Fruit fly (Drosophila melanogaster) whole organism, embryonic: ENCODE measurements around the gene Naxd.
A peak's percentile ranks its signal among the peaks of the same experiment; 100 is the strongest.

ENCODE experiments used
- Atf3 ChIP-seq: fragments of 200-800 bp; sonication (Bioruptor generic); optimal IDR thresholded peaks from 3 replicates; lab custom pipeline; 2016; ENCODE audit warnings: missing biosample characterization, missing genetic modification characterization
- Atf6 ChIP-seq: fragments of 200-800 bp; sonication (Bioruptor generic); IDR thresholded peaks from 2 replicates; pipeline ENCODE4 v1.3.6; 2022; ENCODE audit warnings: missing biosample characterization, missing genetic modification characterization
- B-H1 ChIP-seq: fragments of 200-800 bp; sonication (Bioruptor generic); IDR thresholded peaks from 3 replicates; pipeline ENCODE4 v1.3.6; 2022; ENCODE audit warnings: missing biosample characterization, missing genetic modification characterization
- CG10274 ChIP-seq: fragments of 200-800 bp; sonication (Bioruptor generic); optimal IDR thresholded peaks from 3 replicates; lab custom pipeline; 2017; ENCODE audit warnings: missing biosample characterization, mild to moderate bottlenecking, missing genetic modification characterization
- CG11085 ChIP-seq: fragments of 200-800 bp; sonication (Bioruptor generic); IDR thresholded peaks from 2 replicates; pipeline ENCODE4 v1.3.6; 2022; ENCODE audit warnings: missing biosample characterization, missing genetic modification characterization
- CG11093 ChIP-seq: fragments of 200-800 bp; sonication (Bioruptor generic); IDR thresholded peaks from 3 replicates; pipeline ENCODE4 v1.3.6; 2022; ENCODE audit warnings: missing biosample characterization, missing genetic modification characterization
- CG11456 ChIP-seq: fragments of 200-800 bp; sonication (Bioruptor generic); IDR thresholded peaks from 3 replicates; pipeline ENCODE4 v1.3.6; 2022; ENCODE audit warnings: missing biosample characterization, missing genetic modification characterization
- CG11696 ChIP-seq: fragments of 200-800 bp; sonication (Bioruptor generic); IDR thresholded peaks from 2 replicates; pipeline ENCODE4 v1.3.6; 2022; ENCODE audit warnings: missing biosample characterization, missing genetic modification characterization
- CG12391 ChIP-seq: fragments of 200-800 bp; sonication (Bioruptor generic); optimal IDR thresholded peaks from 3 replicates; lab custom pipeline; 2018; ENCODE audit warnings: missing biosample characterization, mild to moderate bottlenecking, missing genetic modification characterization, moderate library complexity
- CG1602 ChIP-seq: fragments of 200-800 bp; sonication (Bioruptor generic); optimal IDR thresholded peaks from 3 replicates; lab custom pipeline; 2016; ENCODE audit warnings: missing biosample characterization, missing genetic modification characterization
- CG1647 ChIP-seq: fragments of 200-800 bp; sonication (Bioruptor generic); optimal IDR thresholded peaks from 3 replicates; lab custom pipeline; 2016; ENCODE audit warnings: missing biosample characterization, missing genetic modification characterization
- CG18764 ChIP-seq: fragments of 200-800 bp; sonication (Bioruptor generic); optimal IDR thresholded peaks from 3 replicates; lab custom pipeline; 2016; ENCODE audit warnings: missing biosample characterization, missing genetic modification characterization
- CG2199 ChIP-seq: fragments of 200-800 bp; sonication (Bioruptor generic); IDR thresholded peaks from 3 replicates; pipeline ENCODE4 v1.3.6; 2022; ENCODE audit warnings: missing biosample characterization, missing genetic modification characterization
- CG31365 ChIP-seq: fragments of 200-800 bp; sonication (Bioruptor generic); optimal IDR thresholded peaks from 2 replicates; lab custom pipeline; 2018; ENCODE audit warnings: missing biosample characterization, mild to moderate bottlenecking, missing genetic modification characterization
- CG32532 ChIP-seq: fragments of 200-800 bp; sonication (Bioruptor generic); IDR thresholded peaks from 2 replicates; pipeline ENCODE4 v1.3.6; 2022; ENCODE audit warnings: missing biosample characterization, missing genetic modification characterization
- CG4707 ChIP-seq: fragments of 200-800 bp; sonication (Bioruptor generic); optimal IDR thresholded peaks from 2 replicates; lab custom pipeline; 2018; ENCODE audit warnings: missing biosample characterization, mild to moderate bottlenecking, missing genetic modification characterization, moderate library complexity
- CG6765 ChIP-seq: fragments of 200-800 bp; sonication (Bioruptor generic); optimal IDR thresholded peaks from 3 replicates; lab custom pipeline; 2017; ENCODE audit warnings: missing biosample characterization, mild to moderate bottlenecking, missing genetic modification characterization
- CG6791 ChIP-seq: fragments of 200-800 bp; sonication (Bioruptor generic); IDR thresholded peaks from 3 replicates; pipeline ENCODE4 v1.3.6; 2022; ENCODE audit warnings: missing biosample characterization, missing genetic modification characterization; ENCODE audit not compliant: partially characterized antibody
- CG6854 ChIP-seq: fragments of 200-800 bp; sonication (Bioruptor generic); optimal IDR thresholded peaks from 3 replicates; lab custom pipeline; 2017; ENCODE audit warnings: missing biosample characterization, mild to moderate bottlenecking, missing genetic modification characterization
- CG7786 ChIP-seq: fragments of 200-800 bp; sonication (Bioruptor generic); optimal IDR thresholded peaks from 2 replicates; lab custom pipeline; 2016; ENCODE audit warnings: missing biosample characterization, missing genetic modification characterization
- CG7987 ChIP-seq: fragments of 200-800 bp; sonication (Bioruptor generic); optimal IDR thresholded peaks from 2 replicates; lab custom pipeline; 2018; ENCODE audit warnings: missing biosample characterization, mild to moderate bottlenecking, missing genetic modification characterization, moderate library complexity
- CG8944 ChIP-seq: fragments of 200-800 bp; sonication (Bioruptor generic); optimal IDR thresholded peaks from 3 replicates; lab custom pipeline; 2016; ENCODE audit warnings: missing biosample characterization, missing genetic modification characterization
- CG9215 ChIP-seq: fragments of 200-800 bp; sonication (Bioruptor generic); IDR thresholded peaks from 2 replicates; pipeline ENCODE4 v1.3.6; 2022; ENCODE audit warnings: missing biosample characterization, missing genetic modification characterization
- CHES-1-like ChIP-seq: fragments of 200-800 bp; sonication (Bioruptor generic); optimal IDR thresholded peaks from 2 replicates; lab custom pipeline; 2016; ENCODE audit warnings: missing biosample characterization, missing genetic modification characterization
- Deaf1 ChIP-seq: fragments of 200-800 bp; optimal IDR thresholded peaks from 3 replicates; lab custom pipeline; 2019; ENCODE audit warnings: missing biosample characterization, mild to moderate bottlenecking, missing genetic modification characterization, moderate library complexity
- Dip3 ChIP-seq: fragments of 200-800 bp; sonication (Bioruptor generic); optimal IDR thresholded peaks from 3 replicates; lab custom pipeline; 2016; ENCODE audit warnings: missing biosample characterization, missing genetic modification characterization
- HLH4C ChIP-seq: fragments of 200-800 bp; sonication (Bioruptor generic); IDR thresholded peaks from 3 replicates; pipeline ENCODE4 v1.3.6; 2022; ENCODE audit warnings: missing biosample characterization, missing genetic modification characterization; ENCODE audit not compliant: partially characterized antibody
- Hr39 ChIP-seq: fragments of >200 bp; optimal IDR thresholded peaks from 2 replicates; lab custom pipeline; 2017
- MESR4 ChIP-seq: fragments of 200-800 bp; sonication (Bioruptor generic); optimal IDR thresholded peaks from 2 replicates; lab custom pipeline; 2018; ENCODE audit warnings: missing biosample characterization, mild to moderate bottlenecking, missing genetic modification characterization, moderate library complexity
- Mes4 ChIP-seq: fragments of 200-800 bp; sonication (Bioruptor generic); optimal IDR thresholded peaks from 2 replicates; lab custom pipeline; 2016; ENCODE audit warnings: missing biosample characterization, missing genetic modification characterization
- Neu2 ChIP-seq: fragments of 200-800 bp; sonication (Bioruptor generic); optimal IDR thresholded peaks from 3 replicates; lab custom pipeline; 2016; ENCODE audit warnings: missing biosample characterization, missing genetic modification characterization, borderline replicate concordance
- Nf-YC ChIP-seq: fragments of 200-800 bp; optimal IDR thresholded peaks from 3 replicates; lab custom pipeline; 2019; ENCODE audit warnings: missing biosample characterization, mild to moderate bottlenecking, missing genetic modification characterization, moderate library complexity
- aop ChIP-seq: fragments of 200-800 bp; sonication (Bioruptor generic); IDR thresholded peaks from 2 replicates; pipeline ENCODE4 v1.3.6; 2022; ENCODE audit warnings: missing biosample characterization, missing genetic modification characterization
- ato ChIP-seq: fragments of 200-800 bp; sonication (Bioruptor generic); IDR thresholded peaks from 2 replicates; pipeline ENCODE4 v1.3.6; 2022; ENCODE audit warnings: missing biosample characterization, missing genetic modification characterization; ENCODE audit not compliant: partially characterized antibody
- bab2 ChIP-seq: fragments of 200-800 bp; sonication (Bioruptor generic); optimal IDR thresholded peaks from 2 replicates; lab custom pipeline; 2016; ENCODE audit warnings: missing biosample characterization, missing genetic modification characterization
- bcd ChIP-seq: fragments of 200-800 bp; sonication (Bioruptor generic); optimal IDR thresholded peaks from 2 replicates; lab custom pipeline; 2017; ENCODE audit warnings: missing biosample characterization, mild to moderate bottlenecking, missing genetic modification characterization
- bigmax ChIP-seq: fragments of 200-800 bp; sonication (Bioruptor generic); optimal IDR thresholded peaks from 2 replicates; lab custom pipeline; 2018; ENCODE audit warnings: missing biosample characterization, mild to moderate bottlenecking, missing genetic modification characterization
- caup ChIP-seq: fragments of 200-800 bp; sonication (Bioruptor generic); optimal IDR thresholded peaks from 3 replicates; lab custom pipeline; 2017; ENCODE audit warnings: missing biosample characterization, mild to moderate bottlenecking, missing genetic modification characterization, moderate library complexity; ENCODE audit not compliant: severe bottlenecking
- chinmo ChIP-seq: fragments of 200-800 bp; sonication (Bioruptor generic); IDR thresholded peaks from 4 replicates; pipeline ENCODE4 v1.3.6; 2022; ENCODE audit warnings: missing biosample characterization, missing genetic modification characterization; ENCODE audit not compliant: partially characterized antibody
- chm ChIP-seq: fragments of 200-800 bp; sonication (Bioruptor generic); IDR thresholded peaks from 2 replicates; pipeline ENCODE4 v1.3.6; 2022; ENCODE audit warnings: missing biosample characterization, missing genetic modification characterization
- h ChIP-seq: fragments of >200 bp; optimal IDR thresholded peaks from 2 replicates; lab custom pipeline; 2017
- knrl ChIP-seq: fragments of 200-800 bp; sonication (Bioruptor generic); IDR thresholded peaks from 3 replicates; pipeline ENCODE4 v1.3.6; 2022; ENCODE audit warnings: missing biosample characterization, missing genetic modification characterization; ENCODE audit not compliant: partially characterized antibody
- lola ChIP-seq, 3 experiments: fragments of >200 bp in 2 of 3; fragments of 200-800 bp in 1 of 3; sonication (Bioruptor generic) in 1 of 3; optimal IDR thresholded peaks; 2 replicates each; lab custom pipeline; 2017 to 2019; ENCODE audit warnings: missing biosample characterization in 3 of 3, missing genetic modification characterization in 3 of 3, mild to moderate bottlenecking in 1 of 3, moderate library complexity in 1 of 3
- nmo ChIP-seq: fragments of 200-800 bp; sonication (Bioruptor generic); optimal IDR thresholded peaks from 2 replicates; lab custom pipeline; 2018; ENCODE audit warnings: missing biosample characterization, mild to moderate bottlenecking, missing genetic modification characterization, moderate library complexity
- pzg ChIP-seq: fragments of 200-800 bp; sonication (Bioruptor generic); optimal IDR thresholded peaks from 3 replicates; lab custom pipeline; 2018; ENCODE audit warnings: missing biosample characterization, mild to moderate bottlenecking, missing genetic modification characterization, moderate library complexity
- run ChIP-seq: fragments of 200-800 bp; sonication (Bioruptor generic); optimal IDR thresholded peaks from 3 replicates; lab custom pipeline; 2018; ENCODE audit warnings: missing biosample characterization, mild to moderate bottlenecking, missing genetic modification characterization
- sc ChIP-seq, 3 experiments: fragments of >200 bp in 2 of 3; fragments of 200-800 bp in 1 of 3; sonication (Bioruptor generic) in 1 of 3; optimal IDR thresholded peaks; 2 replicates in 2 of 3; 3 replicates in 1 of 3; lab custom pipeline; 2017; ENCODE audit warnings: mild to moderate bottlenecking in 1 of 3, missing biosample characterization in 1 of 3, missing genetic modification characterization in 1 of 3, missing genetic modification reagents in 1 of 3
- sr ChIP-seq: fragments of 200-800 bp; sonication (Bioruptor generic); IDR thresholded peaks from 3 replicates; pipeline ENCODE4 v1.3.6; 2022; ENCODE audit warnings: missing biosample characterization, missing genetic modification characterization
- twi ChIP-seq: fragments of 200-800 bp; optimal IDR thresholded peaks from 2 replicates; lab custom pipeline; 2019; ENCODE audit warnings: missing biosample characterization, mild to moderate bottlenecking, missing genetic modification characterization, moderate library complexity
- wor ChIP-seq: fragments of 200-800 bp; sonication (Bioruptor generic); IDR thresholded peaks from 2 replicates; pipeline ENCODE4 v1.3.6; 2022; ENCODE audit warnings: missing biosample characterization, missing genetic modification characterization

The Naxd gene

DNA sequence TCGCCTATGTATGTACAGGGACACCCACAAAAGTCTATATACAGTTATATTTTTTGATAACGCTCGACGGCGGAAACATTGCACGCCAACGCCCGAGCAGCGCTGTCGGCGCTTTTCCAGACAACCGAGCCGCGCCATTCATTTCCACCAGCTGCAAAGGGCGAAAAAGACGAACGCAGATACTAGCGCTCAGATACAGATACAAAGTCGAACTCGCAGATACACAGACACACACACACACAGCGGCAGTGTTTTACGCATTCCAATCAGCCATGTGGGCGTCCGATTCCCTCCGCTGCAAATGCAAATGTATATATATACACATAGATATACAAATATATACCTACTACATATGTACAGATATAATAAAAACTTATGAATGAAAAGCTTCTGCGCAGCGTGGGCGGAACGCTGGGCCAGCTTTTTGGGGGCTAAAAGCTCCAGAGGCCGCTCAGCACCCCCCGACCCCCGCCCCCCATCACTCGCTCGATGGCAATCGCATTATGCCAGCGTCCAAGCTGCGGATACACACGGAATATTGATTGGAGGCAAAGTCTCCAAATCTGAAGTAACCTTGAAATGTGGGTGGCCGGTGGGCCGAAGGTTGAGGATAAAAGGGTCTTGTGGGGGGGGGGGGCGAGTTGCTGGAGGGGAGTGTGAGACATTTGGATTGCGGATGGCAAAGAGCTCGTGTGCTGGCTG is 5.9 kb downstream of the Naxd start (continued):
- no peak for TF ChIP-seq CG31365
- TF ChIP-seq CG18764 (GFP tag; lab: Kevin White, UChicago): no peak
- no peak for TF ChIP-seq nmo (GFP tag; lab: Kevin White, UChicago)
- TF ChIP-seq CG11696 (GFP tag; lab: Robert Waterston, UW): no peak
- no peak for TF ChIP-seq CG11456
- TF ChIP-seq Nf-YC (tag; lab: Kevin White, UChicago): peak; percentile 31
- no peak for TF ChIP-seq Atf3 (GFP tag; lab: Kevin White, UChicago)
- peak; percentile 51; the same call in 1 of the 2 replicates for TF ChIP-seq CG32532
- TF ChIP-seq twi (tag; lab: Kevin White, UChicago): peak; percentile 7
- TF ChIP-seq B-H1 (GFP tag; lab: Robert Waterston, UW): no peak
- no peak for TF ChIP-seq aop (GFP tag; lab: Robert Waterston, UW)
- no peak for TF ChIP-seq CG8944 (GFP tag; lab: Kevin White, UChicago)
- no peak for TF ChIP-seq CG4707 (GFP tag; lab: Kevin White, UChicago)
- TF ChIP-seq CG1602: no peak
- TF ChIP-seq h (lab: Kevin White, UChicago): no peak
- no peak for TF ChIP-seq lola (GFP tag; optimal IDR thresholded peaks at IDR 0.05; lab: Kevin White, UChicago)
- no peak; the same call in 1 of the 2 replicates for TF ChIP-seq Atf6 (GFP tag; lab: Robert Waterston, UW)
- 0 out of 3 replicates have a peak, but pooled peaks have one; percentile 27 for TF ChIP-seq CG11093 (GFP tag; lab: Robert Waterston, UW)
- TF ChIP-seq MESR4 (GFP tag; lab: Kevin White, UChicago): no peak
- TF ChIP-seq CG6765 (GFP tag; lab: Kevin White, UChicago): peak; percentile 25
- peak; percentile 32 for TF ChIP-seq CG7987
- TF ChIP-seq Dip3 (GFP tag; lab: Kevin White, UChicago): no peak
- TF ChIP-seq HLH4C (GFP tag; lab: Robert Waterston, UW): no peak
- no peak for TF ChIP-seq Mes4 (GFP tag; lab: Kevin White, UChicago)
- TF ChIP-seq bigmax (GFP tag; lab: Kevin White, UChicago): no peak
- TF ChIP-seq run (tag; lab: Kevin White, UChicago): no peak
- no peak for TF ChIP-seq CG2199 (GFP tag; lab: Robert Waterston, UW)
- peak; percentile 99 for TF ChIP-seq chinmo (GFP tag; lab: Robert Waterston, UW)
- no peak for TF ChIP-seq CG1647 (GFP tag; lab: Kevin White, UChicago)
- TF ChIP-seq CG6791 (GFP tag; lab: Robert Waterston, UW): no peak
- peak; percentile 29 for TF ChIP-seq Hr39 (lab: Kevin White, UChicago)
- TF ChIP-seq Neu2: no peak
- no peak for TF ChIP-seq sc (optimal IDR thresholded peaks at IDR 0.05; lab: Kevin White, UChicago)
- TF ChIP-seq sc (GFP tag; optimal IDR thresholded peaks at IDR 0.05; lab: Kevin White, UChicago): no peak
- TF ChIP-seq Deaf1 (tag; lab: Kevin White, UChicago): peak; percentile 83
- TF ChIP-seq CG7786 (GFP tag; lab: Kevin White, UChicago): no peak
- no peak for TF ChIP-seq bcd (GFP tag; lab: Kevin White, UChicago)
- no peak for TF ChIP-seq CG9215 (GFP tag; lab: Robert Waterston, UW)
- TF ChIP-seq CG10274 (GFP tag; lab: Kevin White, UChicago): no peak
- no peak for TF ChIP-seq CG11085
- no peak for TF ChIP-seq knrl (GFP tag; lab: Robert Waterston, UW)
- no peak for TF ChIP-seq caup (GFP tag; lab: Kevin White, UChicago)
- TF ChIP-seq chm (GFP tag; lab: Robert Waterston, UW): no peak
- no peak for TF ChIP-seq ato
- no peak for TF ChIP-seq CHES-1-like
- TF ChIP-seq CG6854 (GFP tag; lab: Kevin White, UChicago): peak; percentile 54
- no peak for TF ChIP-seq wor (GFP tag; lab: Robert Waterston, UW)
- peak; percentile 98 for TF ChIP-seq sr (GFP tag; lab: Robert Waterston, UW)
- TF ChIP-seq bab2 (GFP tag; lab: Kevin White, UChicago): no peak
- no peak for TF ChIP-seq CG12391 (tag; lab: Kevin White, UChicago)
- peak; percentile 10 for TF ChIP-seq pzg (GFP tag; lab: Kevin White, UChicago)
